Worm (Caenorhabditis elegans) whole organism, L4/young adult: Measurements from ENCODE around the gene polg-1.

Source experiments
- W03F9.2 ChIP-seq: fragments of 150-350 bp; optimal IDR thresholded peaks from 2 replicates; lab custom pipeline; 2014; ENCODE audit warnings: missing biosample characterization, missing genetic modification characterization
- dao-5 ChIP-seq: sonication (generic microtip); optimal IDR thresholded peaks from 2 replicates; lab custom pipeline; 2016; ENCODE audit warnings: missing genotype, missing genetic modification characterization, moderate library complexity, missing compliant biosample characterization
- him-1 ChIP-seq: sonication (generic microtip); optimal IDR thresholded peaks from 2 replicates; lab custom pipeline; 2016; ENCODE audit warnings: missing genotype, missing genetic modification reagents, missing genetic modification characterization, missing compliant biosample characterization

ce11 chrII:12175398-12175797 is 24.4 kb downstream of the polg-1 start:
- TF ChIP-seq him-1 (tag; lab: Kevin White, UChicago) (no peak), W03F9.2 (tag; lab: Kevin White, UChicago) (no peak), dao-5 (tag; lab: Kevin White, UChicago) (no peak)
